Fruit fly (Drosophila melanogaster): ENCODE data around the gene CG1486.

The CG1486 gene

dm6 chrX:21319202-21319772 is 4.6 kb upstream of the CG1486 start, which contains the start of the genes SLIRP1 and anox (continued):
- TF ChIP-seq CG30403 (GFP tag; optimal IDR thresholded peaks at IDR 0.05): peak; percentile 93
- TF ChIP-seq CG6683 (GFP tag; optimal IDR thresholded peaks at IDR 0.05): peak; percentile 72
- TF ChIP-seq dmrt11E (tag; optimal IDR thresholded peaks at IDR 0.05): peak; percentile 92
- peak; percentile 14 for TF ChIP-seq Sry-β (GFP tag; optimal IDR thresholded peaks at IDR 0.05)
- peak; percentile 91 for TF ChIP-seq CG13424 (tag; optimal IDR thresholded peaks at IDR 0.05)
- peak; percentile 82 for TF ChIP-seq gro (GFP tag; optimal IDR thresholded peaks at IDR 0.05)
- peak; percentile 78 for TF ChIP-seq CG33557 (GFP tag; optimal IDR thresholded peaks at IDR 0.05)
- peak; percentile 72 for TF ChIP-seq wor (GFP tag; IDR thresholded peaks at IDR 0.05)
- peak; percentile 17 for TF ChIP-seq ERR (GFP tag; optimal IDR thresholded peaks at IDR 0.05)
- TF ChIP-seq dysf (GFP tag; IDR thresholded peaks at IDR 0.05): peak; percentile 90
- peak; percentile 78 for TF ChIP-seq Blimp-1 (GFP tag; optimal IDR thresholded peaks at IDR 0.05)
- TF ChIP-seq CG31224 (GFP tag; IDR thresholded peaks at IDR 0.05): peak; percentile 61
- TF ChIP-seq CG4730 (GFP tag; IDR thresholded peaks at IDR 0.05): peak; percentile 75
- peak; percentile 81 for TF ChIP-seq cwo (GFP tag; optimal IDR thresholded peaks at IDR 0.05)
- TF ChIP-seq vnd (GFP tag; IDR thresholded peaks at IDR 0.05; ENCODE audit: partially characterized antibody): no peak
- TF ChIP-seq C15 (GFP tag; IDR thresholded peaks at IDR 0.05): peak; percentile 64; the same call in 1 of the 3 replicates
- peak; percentile 84 for TF ChIP-seq esg (GFP tag; conservative IDR thresholded peaks at IDR 0.05)
- TF ChIP-seq ap (GFP tag; IDR thresholded peaks at IDR 0.05): peak; percentile 42; the same call in 1 of the 2 replicates
- TF ChIP-seq nerfin-2 (GFP tag; IDR thresholded peaks at IDR 0.05; ENCODE audit: partially characterized antibody): no peak
- TF ChIP-seq CG7556 (GFP tag; optimal IDR thresholded peaks at IDR 0.05): peak; percentile 92
- no peak for TF ChIP-seq D (optimal IDR thresholded peaks at IDR 0.05)
- peak; percentile 85 for TF ChIP-seq D (GFP tag; optimal IDR thresholded peaks at IDR 0.05)
- TF ChIP-seq klu (GFP tag; IDR thresholded peaks at IDR 0.05): peak; percentile 71
- TF ChIP-seq pfk (GFP tag; optimal IDR thresholded peaks at IDR 0.05): peak; percentile 9
- peak; percentile 79 for TF ChIP-seq exex (tag; optimal IDR thresholded peaks at IDR 0.05)
- TF ChIP-seq emc (GFP tag; optimal IDR thresholded peaks at IDR 0.05): no peak
- TF ChIP-seq danr (GFP tag; IDR thresholded peaks at IDR 0.05): peak; percentile 65
- TF ChIP-seq so (GFP tag; IDR thresholded peaks at IDR 0.05): no peak; the same call in 2 of the 3 replicates
- TF ChIP-seq sug (tag; optimal IDR thresholded peaks at IDR 0.05): peak; percentile 83
- TF ChIP-seq CG14860 (GFP tag; IDR thresholded peaks at IDR 0.05; ENCODE audit: partially characterized antibody): no peak
- peak; percentile 66 for TF ChIP-seq ATbp (GFP tag; optimal IDR thresholded peaks at IDR 0.05)
- TF ChIP-seq CkIIα-i1 (GFP tag; IDR thresholded peaks at IDR 0.05): no peak
- TF ChIP-seq chinmo (GFP tag; IDR thresholded peaks at IDR 0.05; ENCODE audit: partially characterized antibody): no peak
- peak; percentile 63; the same call in 2 of the 3 replicates for TF ChIP-seq ci (GFP tag; IDR thresholded peaks at IDR 0.05)
- peak; percentile 81 for TF ChIP-seq CG32767 (GFP tag; IDR thresholded peaks at IDR 0.05)
- peak; percentile 74 for TF ChIP-seq oc (tag; optimal IDR thresholded peaks at IDR 0.05)
- TF ChIP-seq D19A (tag; optimal IDR thresholded peaks at IDR 0.05): peak; percentile 100
- TF ChIP-seq fd102C (GFP tag; optimal IDR thresholded peaks at IDR 0.05): no peak
- peak; percentile 96 for TF ChIP-seq row (GFP tag; IDR thresholded peaks at IDR 0.05)
- peak; percentile 87 for TF ChIP-seq Xrp1 (GFP tag; IDR thresholded peaks at IDR 0.05)
- peak; percentile 64; the same call in 1 of the 2 replicates for TF ChIP-seq Taf1 (GFP tag; IDR thresholded peaks at IDR 0.05)
- TF ChIP-seq CG16815 (GFP tag; optimal IDR thresholded peaks at IDR 0.05): peak; percentile 86
- no peak for TF ChIP-seq hb (GFP tag; IDR thresholded peaks at IDR 0.05; ENCODE audit: partially characterized antibody)
- TF ChIP-seq Kr (GFP tag; optimal IDR thresholded peaks at IDR 0.05): no peak
- TF ChIP-seq mam (GFP tag; optimal IDR thresholded peaks at IDR 0.05): peak; percentile 80
- peak; percentile 45 for TF ChIP-seq CG9876 (GFP tag; optimal IDR thresholded peaks at IDR 0.05)
- no peak for TF ChIP-seq CG16813 (GFP tag; IDR thresholded peaks at IDR 0.05; ENCODE audit: partially characterized antibody)
- no peak for TF ChIP-seq hbn (GFP tag; IDR thresholded peaks at IDR 0.05; ENCODE audit: partially characterized antibody)
- no peak for TF ChIP-seq chm (GFP tag; IDR thresholded peaks at IDR 0.05)
